Worm (Caenorhabditis elegans) whole organism, L1 larva: ENCODE results near the gene sra-10.

Experiments used
- ces-1 ChIP-seq: fragments of 150-350 bp; optimal IDR thresholded peaks from 2 replicates; lab custom pipeline; 2014; ENCODE audit warnings: missing biosample characterization, missing genetic modification reagents, missing genetic modification characterization
- elt-2 ChIP-seq: sonication (generic microtip); optimal IDR thresholded peaks from 2 replicates; lab custom pipeline; 2016; ENCODE audit warnings: missing genetic modification characterization, mild to moderate bottlenecking, inconsistent platforms, missing compliant biosample characterization, missing genetic modification reagents
- lin-13 ChIP-seq: fragments of 150-350 bp; optimal IDR thresholded peaks from 2 replicates; lab custom pipeline; 2014; ENCODE audit warnings: missing biosample characterization, missing genetic modification reagents, missing genetic modification characterization
- nhr-237 ChIP-seq: fragments of 150-350 bp; optimal IDR thresholded peaks from 2 replicates; lab custom pipeline; 2014; ENCODE audit warnings: missing biosample characterization, missing genetic modification characterization
- pag-3 ChIP-seq: sonication (generic microtip); optimal IDR thresholded peaks from 2 replicates; lab custom pipeline; 2017; ENCODE audit warnings: missing genetic modification characterization, mild to moderate bottlenecking, missing compliant biosample characterization, antibody characterized with exemption, borderline replicate concordance; ENCODE audit not compliant: insufficient read depth
- sptf-1 ChIP-seq: fragments of 150-350 bp; optimal IDR thresholded peaks from 2 replicates; lab custom pipeline; 2014; ENCODE audit warnings: missing biosample characterization, missing genetic modification characterization
- ztf-4 ChIP-seq: fragments of 150-350 bp; optimal IDR thresholded peaks from 2 replicates; lab custom pipeline; 2014; ENCODE audit warnings: missing biosample characterization, missing genetic modification characterization

- TF ChIP-seq lin-13 (GFP tag; lab: Kevin White, UChicago) = no peak
- TF ChIP-seq sptf-1 (tag; lab: Kevin White, UChicago) = no peak
- no peak for TF ChIP-seq ztf-4 (tag; lab: Kevin White, UChicago)
- TF ChIP-seq elt-2 (tag; lab: Kevin White, UChicago) = no peak
- no peak for TF ChIP-seq pag-3 (tag; lab: Kevin White, UChicago)
- no peak for TF ChIP-seq nhr-237
- TF ChIP-seq ces-1 = no peak
Observed at ce11 chrII:10885868-10886514, 8.9 kb downstream of the sra-10 start, which contains the start of gene F44F4.3.
